Worm (Caenorhabditis elegans) whole organism, mixed stage, embryonic: Measurements from ENCODE around the gene gei-3.

Source experiments
- M03D4.4 ChIP-seq: sonication (generic microtip); optimal IDR thresholded peaks from 2 replicates; lab custom pipeline; 2017; ENCODE audit warnings: mild to moderate bottlenecking, missing genetic modification characterization, missing compliant biosample characterization
- bed-3 ChIP-seq: fragments of 200-800 bp; sonication (Bioruptor generic); optimal IDR thresholded peaks from 3 replicates; lab custom pipeline; 2018; ENCODE audit warnings: mild to moderate bottlenecking, missing genetic modification characterization, moderate library complexity, missing compliant biosample characterization
- blmp-1 ChIP-seq: fragments of 150-350 bp; optimal IDR thresholded peaks from 2 replicates; lab custom pipeline; 2014; ENCODE audit warnings: missing biosample characterization, missing genetic modification characterization
- ceh-39 ChIP-seq: fragments of 150-350 bp; optimal IDR thresholded peaks from 2 replicates; lab custom pipeline; 2014; ENCODE audit warnings: missing biosample characterization, missing genetic modification characterization
- ceh-43 ChIP-seq: fragments of 200-800 bp; sonication (Bioruptor generic); optimal IDR thresholded peaks from 2 replicates; lab custom pipeline; 2018; ENCODE audit warnings: mild to moderate bottlenecking, missing genetic modification characterization, moderate library complexity, missing compliant biosample characterization
- ceh-83 ChIP-seq: fragments of 200-800 bp; sonication (Bioruptor generic); optimal IDR thresholded peaks from 2 replicates; lab custom pipeline; 2018; ENCODE audit warnings: mild to moderate bottlenecking, missing genetic modification characterization, missing compliant biosample characterization
- ces-1 ChIP-seq: fragments of 150-350 bp; optimal IDR thresholded peaks from 2 replicates; lab custom pipeline; 2014; ENCODE audit warnings: missing biosample characterization, missing genetic modification reagents, missing genetic modification characterization
- drap-1 ChIP-seq: fragments of 200-800 bp; sonication (Bioruptor generic); optimal IDR thresholded peaks from 3 replicates; lab custom pipeline; 2018; ENCODE audit warnings: mild to moderate bottlenecking, missing genetic modification characterization, missing compliant biosample characterization
- elt-1 ChIP-seq: sonication (generic microtip); optimal IDR thresholded peaks from 2 replicates; lab custom pipeline; 2017; ENCODE audit warnings: missing genetic modification characterization, mild to moderate bottlenecking, missing compliant biosample characterization, antibody characterized with exemption, moderate library complexity, borderline replicate concordance; ENCODE audit not compliant: insufficient read depth
- elt-3 ChIP-seq: fragments of 150-350 bp; optimal IDR thresholded peaks from 2 replicates; lab custom pipeline; 2014; ENCODE audit warnings: missing biosample characterization, missing genetic modification characterization
- flh-1 ChIP-seq: fragments of 200-800 bp; sonication (Bioruptor generic); optimal IDR thresholded peaks from 2 replicates; lab custom pipeline; 2018; ENCODE audit warnings: mild to moderate bottlenecking, missing genetic modification characterization, moderate library complexity, missing compliant biosample characterization
- ham-2 ChIP-seq: fragments of 200-800 bp; sonication (Bioruptor generic); optimal IDR thresholded peaks from 2 replicates; lab custom pipeline; 2018; ENCODE audit warnings: mild to moderate bottlenecking, missing genetic modification characterization, missing compliant biosample characterization
- lin-13 ChIP-seq: fragments of 150-350 bp; optimal IDR thresholded peaks from 2 replicates; lab custom pipeline; 2014; ENCODE audit warnings: missing biosample characterization, missing genetic modification characterization
- lin-32 ChIP-seq: fragments of 200-800 bp; sonication (Bioruptor generic); optimal IDR thresholded peaks from 2 replicates; lab custom pipeline; 2018; ENCODE audit warnings: mild to moderate bottlenecking, missing genetic modification characterization, missing compliant biosample characterization
- lsy-2 ChIP-seq: fragments of 150-350 bp; optimal IDR thresholded peaks from 2 replicates; lab custom pipeline; 2014; ENCODE audit warnings: missing biosample characterization, missing genetic modification characterization
- mab-5 ChIP-seq: fragments of 150-350 bp; optimal IDR thresholded peaks from 2 replicates; lab custom pipeline; 2014; ENCODE audit warnings: missing biosample characterization, missing genetic modification characterization
- mep-1 ChIP-seq: fragments of 150-350 bp; optimal IDR thresholded peaks from 2 replicates; lab custom pipeline; 2017; ENCODE audit warnings: missing biosample characterization, missing genetic modification reagents, missing genetic modification characterization, inconsistent platforms
- mls-2 ChIP-seq: sonication (generic microtip); optimal IDR thresholded peaks from 2 replicates; lab custom pipeline; 2016; ENCODE audit warnings: mild to moderate bottlenecking, missing genetic modification characterization, moderate library complexity, missing compliant biosample characterization
- nhr-12 ChIP-seq: fragments of 150-350 bp; optimal IDR thresholded peaks from 2 replicates; lab custom pipeline; 2014; ENCODE audit warnings: missing biosample characterization, missing genetic modification characterization
- nhr-2 ChIP-seq: fragments of 150-350 bp; optimal IDR thresholded peaks from 2 replicates; lab custom pipeline; 2014; ENCODE audit warnings: missing biosample characterization, missing genetic modification characterization
- nhr-237 ChIP-seq: fragments of 150-350 bp; optimal IDR thresholded peaks from 2 replicates; lab custom pipeline; 2014; ENCODE audit warnings: missing biosample characterization, missing genetic modification characterization
- nhr-28 ChIP-seq: fragments of 150-350 bp; optimal IDR thresholded peaks from 2 replicates; lab custom pipeline; 2014; ENCODE audit warnings: missing biosample characterization, missing genetic modification characterization
- nhr-76 ChIP-seq: sonication (generic microtip); optimal IDR thresholded peaks from 2 replicates; lab custom pipeline; 2017; ENCODE audit warnings: missing biosample characterization, missing genetic modification characterization
- snpc-4 ChIP-seq: fragments of 150-350 bp; optimal IDR thresholded peaks from 2 replicates; lab custom pipeline; 2014; ENCODE audit warnings: missing biosample characterization, missing genetic modification characterization
- sptf-1 ChIP-seq: sonication (generic microtip); optimal IDR thresholded peaks from 2 replicates; lab custom pipeline; 2017; ENCODE audit warnings: mild to moderate bottlenecking, missing genetic modification characterization, moderate library complexity, missing compliant biosample characterization
- tbx-8 ChIP-seq: fragments of 200-800 bp; sonication (Bioruptor generic); optimal IDR thresholded peaks from 2 replicates; lab custom pipeline; 2018; ENCODE audit warnings: mild to moderate bottlenecking, missing genetic modification characterization, moderate library complexity, missing compliant biosample characterization
- unc-39 ChIP-seq: fragments of 150-350 bp; optimal IDR thresholded peaks from 2 replicates; lab custom pipeline; 2014; ENCODE audit warnings: missing biosample characterization, missing genetic modification characterization
- unc-62 ChIP-seq: fragments of 150-350 bp; optimal IDR thresholded peaks from 2 replicates; lab custom pipeline; 2014; ENCODE audit warnings: missing biosample characterization, missing genetic modification reagents, missing genetic modification characterization

The gei-3 gene

ce11 chrX:12808085-12808922, 5.1 kb downstream of the gei-3 start, which contains the start of gene nhr-27:
Gene nhr-27, minus strand, starts transcription at chrX:12808318.
- TF ChIP-seq mls-2 (tag; lab: Kevin White, UChicago) (no peak), M03D4.4 (tag; lab: Kevin White, UChicago) (no peak)

ce11 chrX:12806926-12807325, 6.5 kb downstream of the gei-3 start:
- TF ChIP-seq mab-5 (no peak), M03D4.4 (tag; lab: Kevin White, UChicago) (no peak), unc-62 (no peak), nhr-28 (tag; lab: Kevin White, UChicago) (no peak), nhr-2 (no peak), lin-32 (GFP tag; lab: Kevin White, UChicago) (no peak), nhr-76 (tag; lab: Kevin White, UChicago) (no peak), bed-3 (no peak), snpc-4 (no peak), elt-1 (tag; lab: Kevin White, UChicago) (no peak)

ce11 chrX:12799831-12800230, 13.6 kb downstream of the gei-3 start:
- TF ChIP-seq mep-1 (tag; lab: Kevin White, UChicago) (no peak), blmp-1 (tag; lab: Kevin White, UChicago) (no peak), nhr-2 (no peak), sptf-1 (tag; lab: Kevin White, UChicago) (no peak), tbx-8 (GFP tag; lab: Kevin White, UChicago) (no peak)

ce11 chrX:12793796-12794195, 19.6 kb downstream of the gei-3 start, which contains the start of gene abf-6:
Gene abf-6, plus strand, starts transcription at chrX:12794118.
- TF ChIP-seq nhr-76 (tag; lab: Kevin White, UChicago), result no peak
- TF ChIP-seq elt-1 (tag; lab: Kevin White, UChicago), result no peak
- no peak for TF ChIP-seq nhr-12 (tag; lab: Kevin White, UChicago)
- TF ChIP-seq lsy-2 (tag; lab: Kevin White, UChicago), result no peak
- no peak for TF ChIP-seq ceh-83 (GFP tag; lab: Kevin White, UChicago)
- no peak for TF ChIP-seq elt-3 (tag; lab: Kevin White, UChicago)
- no peak for TF ChIP-seq unc-62
- no peak for TF ChIP-seq nhr-237 (tag; lab: Kevin White, UChicago)
- no peak for TF ChIP-seq nhr-28 (tag; lab: Kevin White, UChicago)
- TF ChIP-seq lin-13, result no peak
- no peak for TF ChIP-seq ham-2 (GFP tag; lab: Kevin White, UChicago)
- TF ChIP-seq mab-5, result no peak
- TF ChIP-seq nhr-2, result no peak
- TF ChIP-seq flh-1 (GFP tag; lab: Kevin White, UChicago), result no peak
- no peak for TF ChIP-seq ces-1 (GFP tag; lab: Kevin White, UChicago)
- TF ChIP-seq M03D4.4 (tag; lab: Kevin White, UChicago), result no peak

ce11 chrX:12793075-12793474, 20.4 kb downstream of the gei-3 start:
- TF ChIP-seq M03D4.4 (tag; lab: Kevin White, UChicago) (no peak), unc-39 (tag; lab: Kevin White, UChicago) (no peak), drap-1 (GFP tag; lab: Kevin White, UChicago) (no peak)

ce11 chrX:12792554-12792953, 20.9 kb downstream of the gei-3 start, which contains the start of gene abf-5:
Gene abf-5, plus strand, starts transcription at chrX:12792854.
- TF ChIP-seq lsy-2 (tag; lab: Kevin White, UChicago) (no peak), mls-2 (tag; lab: Kevin White, UChicago) (no peak), ceh-43 (no peak), elt-1 (tag; lab: Kevin White, UChicago) (no peak), unc-62 (no peak), ceh-39 (no peak), blmp-1 (tag; lab: Kevin White, UChicago) (no peak)
